Worm (Caenorhabditis elegans): ENCODE data around the gene ZK262.4.
"Not testable (repeated sequence)": the region's sequence is repeated elsewhere in the genome, so short reads cannot be mapped to it uniquely, and the experiment has no call there.

Gene ZK262.4

ce11 chrV:18444118-18444517 lies 19.7 kb upstream of the ZK262.4 start, which contains the start of gene ZK228.1:
Gene ZK228.1 (plus strand): TSS chrV:18444418.
- TF ChIP-seq unc-120 (tag; optimal IDR thresholded peaks at IDR 0.05; ENCODE audit: poor library complexity, severe bottlenecking) (no peak), nhr-28 (tag; optimal IDR thresholded peaks at IDR 0.05) (no peak), flh-1 (GFP tag; optimal IDR thresholded peaks at IDR 0.05) (no peak), bed-3 (GFP tag; optimal IDR thresholded peaks at IDR 0.05) (no peak), elt-1 (tag; optimal IDR thresholded peaks at IDR 0.05; ENCODE audit: borderline replicate concordance, insufficient read depth) (no peak), zip-8 (tag; optimal IDR thresholded peaks at IDR 0.05) (no peak), M03D4.4 (tag; optimal IDR thresholded peaks at IDR 0.05) (no peak), nhr-12 (tag; optimal IDR thresholded peaks at IDR 0.05) (no peak), nhr-237 (tag; optimal IDR thresholded peaks at IDR 0.05) (no peak)

ce11 chrV:18439469-18439868 lies 15.1 kb upstream of the ZK262.4 start, which contains the start of gene ZK262.9:
Gene ZK262.9 (plus strand): TSS chrV:18439769.
- not testable (repeated sequence) for TF ChIP-seq elt-3, ceh-39, mls-2 (tag; optimal IDR thresholded peaks at IDR 0.05)

- no peak for TF ChIP-seq nhr-2 (tag; optimal IDR thresholded peaks at IDR 0.05)
- TF ChIP-seq mab-5 (tag; optimal IDR thresholded peaks at IDR 0.05): no peak
- no peak for TF ChIP-seq lin-13 (tag; optimal IDR thresholded peaks at IDR 0.05)
- no peak for TF ChIP-seq snpc-4 (tag; optimal IDR thresholded peaks at IDR 0.05)
- TF ChIP-seq ceh-39 (tag; optimal IDR thresholded peaks at IDR 0.05): no peak
- no peak for TF ChIP-seq blmp-1 (tag; optimal IDR thresholded peaks at IDR 0.05)
- no peak for TF ChIP-seq mep-1 (tag; optimal IDR thresholded peaks at IDR 0.05)
- no peak for TF ChIP-seq elt-1 (tag; optimal IDR thresholded peaks at IDR 0.05; ENCODE audit: borderline replicate concordance, insufficient read depth)
- TF ChIP-seq sem-2 (GFP tag; optimal IDR thresholded peaks at IDR 0.05): no peak
- no peak for TF ChIP-seq hlh-1 (tag; optimal IDR thresholded peaks at IDR 0.05)
- no peak for TF ChIP-seq sptf-1 (tag; optimal IDR thresholded peaks at IDR 0.05)
- no peak for TF ChIP-seq tbx-8 (GFP tag; optimal IDR thresholded peaks at IDR 0.05)
- no peak for TF ChIP-seq M03D4.4 (tag; optimal IDR thresholded peaks at IDR 0.05)
- no peak for TF ChIP-seq lsy-2 (tag; optimal IDR thresholded peaks at IDR 0.05)
- TF ChIP-seq unc-120 (tag; optimal IDR thresholded peaks at IDR 0.05; ENCODE audit: poor library complexity, severe bottlenecking): no peak
- no peak for TF ChIP-seq flh-1 (GFP tag; optimal IDR thresholded peaks at IDR 0.05)
Measured at ce11 chrV:18438081-18438480, 13.7 kb upstream of the ZK262.4 start, which contains the start of gene ZK262.8. Gene ZK262.8 (plus strand): TSS chrV:18438381.

ce11 chrV:18434961-18435360 lies 10.6 kb upstream of the ZK262.4 start, which contains the start of gene ZK262.20:
Gene ZK262.20 (minus strand): TSS chrV:18435061.
- TF ChIP-seq lin-32 (GFP tag; optimal IDR thresholded peaks at IDR 0.05) (no peak), nhr-28 (tag; optimal IDR thresholded peaks at IDR 0.05) (no peak), nhr-76 (tag; optimal IDR thresholded peaks at IDR 0.05) (no peak), cnd-1 (tag; optimal IDR thresholded peaks at IDR 0.05) (no peak), unc-39 (tag; optimal IDR thresholded peaks at IDR 0.05) (no peak), M03D4.4 (tag; optimal IDR thresholded peaks at IDR 0.05) (no peak), blmp-1 (tag; optimal IDR thresholded peaks at IDR 0.05) (no peak), sem-2 (GFP tag; optimal IDR thresholded peaks at IDR 0.05) (no peak), snpc-4 (tag; optimal IDR thresholded peaks at IDR 0.05) (no peak), unc-62 (GFP tag; optimal IDR thresholded peaks at IDR 0.05) (no peak), ceh-39 (tag; optimal IDR thresholded peaks at IDR 0.05) (no peak), pha-4 (tag; optimal IDR thresholded peaks at IDR 0.05) (no peak), hlh-1 (tag; optimal IDR thresholded peaks at IDR 0.05) (no peak), mls-2 (tag; optimal IDR thresholded peaks at IDR 0.05) (no peak), bed-3 (GFP tag; optimal IDR thresholded peaks at IDR 0.05) (no peak), ces-1 (GFP tag; optimal IDR thresholded peaks at IDR 0.05) (no peak), drap-1 (GFP tag; optimal IDR thresholded peaks at IDR 0.05) (no peak), elt-1 (tag; optimal IDR thresholded peaks at IDR 0.05; ENCODE audit: borderline replicate concordance, insufficient read depth) (no peak), lin-13 (tag; optimal IDR thresholded peaks at IDR 0.05) (no peak)

- no peak for TF ChIP-seq tbx-8 (GFP tag; optimal IDR thresholded peaks at IDR 0.05)
- no peak for TF ChIP-seq nhr-76 (tag; optimal IDR thresholded peaks at IDR 0.05)
Measured at ce11 chrV:18431450-18431849, 7.1 kb upstream of the ZK262.4 start, which contains the start of gene srw-82. Gene srw-82 (plus strand): TSS chrV:18431750.

Data from whole organism, mixed stage, embryonic.